Fruit fly (Drosophila melanogaster) whole organism, embryonic: ENCODE measurements around the gene CG15894.
A peak's percentile ranks its signal among the peaks of the same experiment; 100 is the strongest.

Experiments
- B-H2 ChIP-seq: fragments of 200-800 bp; sonication (Bioruptor generic); optimal IDR thresholded peaks from 2 replicates; lab custom pipeline; 2018; ENCODE audit warnings: missing biosample characterization, mild to moderate bottlenecking, missing genetic modification characterization
- BEAF-32 ChIP-seq: fragments of 200-800 bp; sonication (Bioruptor generic); optimal IDR thresholded peaks from 3 replicates; lab custom pipeline; 2017; ENCODE audit warnings: missing biosample characterization, missing genetic modification characterization, mild to moderate bottlenecking, moderate library complexity, missing genetic modification reagents
- CG10209 ChIP-seq: fragments of 200-800 bp; sonication (Bioruptor generic); optimal IDR thresholded peaks from 3 replicates; lab custom pipeline; 2017; ENCODE audit warnings: missing biosample characterization, mild to moderate bottlenecking, missing genetic modification characterization, missing genetic modification reagents
- CG11247 ChIP-seq: fragments of 200-800 bp; sonication (Bioruptor generic); IDR thresholded peaks from 2 replicates; pipeline ENCODE4 v1.3.6; 2022; ENCODE audit warnings: missing biosample characterization, missing genetic modification characterization
- CG14710 ChIP-seq: fragments of 200-800 bp; sonication (Bioruptor generic); optimal IDR thresholded peaks from 3 replicates; lab custom pipeline; 2019; ENCODE audit warnings: missing biosample characterization, mild to moderate bottlenecking, missing genetic modification characterization, moderate library complexity
- CG17186 ChIP-seq: fragments of 200-800 bp; sonication (Bioruptor generic); optimal IDR thresholded peaks from 3 replicates; lab custom pipeline; 2017; ENCODE audit warnings: missing biosample characterization, missing genetic modification reagents, missing genetic modification characterization
- CG17802 ChIP-seq: fragments of 200-800 bp; sonication (Bioruptor generic); optimal IDR thresholded peaks from 2 replicates; lab custom pipeline; 2018; ENCODE audit warnings: missing biosample characterization, mild to moderate bottlenecking, missing genetic modification characterization, moderate library complexity
- CG2712 ChIP-seq: fragments of 200-800 bp; optimal IDR thresholded peaks from 3 replicates; lab custom pipeline; 2019; ENCODE audit warnings: missing biosample characterization, mild to moderate bottlenecking, missing genetic modification characterization, moderate library complexity
- CG33213 ChIP-seq: fragments of 200-800 bp; sonication (Bioruptor generic); optimal IDR thresholded peaks from 3 replicates; lab custom pipeline; 2016; ENCODE audit warnings: missing biosample characterization, missing genetic modification characterization
- CG34224 ChIP-seq: fragments of 200-800 bp; sonication (Bioruptor generic); IDR thresholded peaks from 3 replicates; pipeline ENCODE4 v1.3.6; 2022; ENCODE audit warnings: missing biosample characterization, missing genetic modification characterization; ENCODE audit not compliant: partially characterized antibody
- CG34422 ChIP-seq: fragments of 200-800 bp; sonication (Bioruptor generic); IDR thresholded peaks from 3 replicates; pipeline ENCODE4 v1.3.6; 2022; ENCODE audit warnings: missing biosample characterization, missing genetic modification characterization
- CG3847 ChIP-seq: fragments of 200-800 bp; sonication (Bioruptor generic); IDR thresholded peaks from 2 replicates; pipeline ENCODE4 v1.3.6; 2022; ENCODE audit warnings: missing biosample characterization, missing genetic modification characterization
- CG42726 ChIP-seq: fragments of 200-800 bp; sonication (Bioruptor generic); IDR thresholded peaks from 2 replicates; pipeline ENCODE4 v1.3.6; 2022; ENCODE audit warnings: missing biosample characterization, missing genetic modification characterization; ENCODE audit not compliant: partially characterized antibody
- CG6765 ChIP-seq: fragments of 200-800 bp; sonication (Bioruptor generic); optimal IDR thresholded peaks from 3 replicates; lab custom pipeline; 2017; ENCODE audit warnings: missing biosample characterization, mild to moderate bottlenecking, missing genetic modification characterization
- CG6791 ChIP-seq: fragments of 200-800 bp; sonication (Bioruptor generic); IDR thresholded peaks from 3 replicates; pipeline ENCODE4 v1.3.6; 2022; ENCODE audit warnings: missing biosample characterization, missing genetic modification characterization; ENCODE audit not compliant: partially characterized antibody
- CG7271 ChIP-seq: fragments of 200-800 bp; sonication (Bioruptor generic); optimal IDR thresholded peaks from 2 replicates; lab custom pipeline; 2018; ENCODE audit warnings: missing biosample characterization, mild to moderate bottlenecking, missing genetic modification characterization, moderate library complexity
- CG8924 ChIP-seq: fragments of 200-800 bp; optimal IDR thresholded peaks from 3 replicates; lab custom pipeline; 2019; ENCODE audit warnings: missing biosample characterization, mild to moderate bottlenecking, missing genetic modification characterization, moderate library complexity
- CG9876 ChIP-seq: fragments of 200-800 bp; sonication (Bioruptor generic); optimal IDR thresholded peaks from 2 replicates; lab custom pipeline; 2016; ENCODE audit warnings: missing biosample characterization, missing genetic modification characterization
- CTCF ChIP-seq: fragments of 200-800 bp; sonication (Bioruptor generic); optimal IDR thresholded peaks from 2 replicates; lab custom pipeline; 2017; ENCODE audit warnings: missing biosample characterization, mild to moderate bottlenecking, missing genetic modification characterization, moderate library complexity
- CrebB ChIP-seq: fragments of 200-800 bp; sonication (Bioruptor generic); optimal IDR thresholded peaks from 3 replicates; lab custom pipeline; 2018; ENCODE audit warnings: missing biosample characterization, mild to moderate bottlenecking, missing genetic modification characterization
- Dp ChIP-seq: fragments of 200-800 bp; sonication (Bioruptor generic); optimal IDR thresholded peaks from 2 replicates; lab custom pipeline; 2018; ENCODE audit warnings: missing biosample characterization, mild to moderate bottlenecking, missing genetic modification characterization, moderate library complexity
- E2f2 ChIP-seq: fragments of 200-800 bp; sonication (Bioruptor generic); IDR thresholded peaks from 2 replicates; pipeline ENCODE4 v1.3.6; 2022; ENCODE audit warnings: missing biosample characterization, missing genetic modification characterization
- Eip74EF ChIP-seq, 2 experiments: fragments of 200-800 bp in 1 of 2; fragments of >200 bp in 1 of 2; sonication (Bioruptor generic) in 1 of 2; optimal IDR thresholded peaks; 2 replicates each; lab custom pipeline; 2017 to 2019; ENCODE audit warnings: missing biosample characterization in 2 of 2, missing genetic modification characterization in 2 of 2, mild to moderate bottlenecking in 1 of 2, moderate library complexity in 1 of 2
- Fer1 ChIP-seq: fragments of 200-800 bp; sonication (Bioruptor generic); optimal IDR thresholded peaks from 2 replicates; lab custom pipeline; 2017; ENCODE audit warnings: missing biosample characterization, mild to moderate bottlenecking, missing genetic modification characterization
- HmgZ ChIP-seq: fragments of 200-800 bp; sonication (Bioruptor generic); optimal IDR thresholded peaks from 2 replicates; lab custom pipeline; 2018; ENCODE audit warnings: missing biosample characterization, mild to moderate bottlenecking, missing genetic modification characterization
- Lhr ChIP-seq: fragments of 200-800 bp; sonication (Bioruptor generic); optimal IDR thresholded peaks from 3 replicates; lab custom pipeline; 2017; ENCODE audit warnings: mild to moderate bottlenecking, missing biosample characterization, missing genetic modification reagents, missing genetic modification characterization
- MBD-R2 ChIP-seq: fragments of 200-800 bp; sonication (Bioruptor generic); IDR thresholded peaks from 2 replicates; pipeline ENCODE4 v1.3.6; 2022; ENCODE audit warnings: missing biosample characterization, missing genetic modification characterization
- MESR4 ChIP-seq: fragments of 200-800 bp; sonication (Bioruptor generic); optimal IDR thresholded peaks from 2 replicates; lab custom pipeline; 2018; ENCODE audit warnings: missing biosample characterization, mild to moderate bottlenecking, missing genetic modification characterization, moderate library complexity
- Med ChIP-seq: fragments of 200-800 bp; sonication (Bioruptor generic); peaks from one replicate; lab custom pipeline; 2016; ENCODE audit warnings: missing biosample characterization, missing genetic modification characterization, mild to moderate bottlenecking, inconsistent platforms, moderate library complexity
- Myb ChIP-seq: fragments of 200-800 bp; sonication (Bioruptor generic); optimal IDR thresholded peaks from 2 replicates; lab custom pipeline; 2016; ENCODE audit warnings: missing biosample characterization, missing genetic modification characterization
- Pdp1 ChIP-seq, 2 experiments: fragments of 200-800 bp; sonication (Bioruptor generic); optimal IDR thresholded peaks; 3 replicates each; lab custom pipeline; 2016; ENCODE audit warnings: missing biosample characterization in 2 of 2, missing genetic modification characterization in 2 of 2, mild to moderate bottlenecking in 1 of 2, moderate library complexity in 1 of 2
- Ptx1 ChIP-seq: fragments of 200-800 bp; sonication (Bioruptor generic); IDR thresholded peaks from 2 replicates; pipeline ENCODE4 v1.3.6; 2022; ENCODE audit warnings: missing biosample characterization, missing genetic modification characterization
- Xrp1 ChIP-seq: fragments of 200-800 bp; sonication (Bioruptor generic); IDR thresholded peaks from 2 replicates; pipeline ENCODE4 v1.3.6; 2022; ENCODE audit warnings: missing biosample characterization, missing genetic modification characterization
- bbx ChIP-seq: fragments of 200-800 bp; sonication (Bioruptor generic); IDR thresholded peaks from 2 replicates; pipeline ENCODE4 v1.3.6; 2022; ENCODE audit warnings: missing biosample characterization, missing genetic modification characterization; ENCODE audit not compliant: partially characterized antibody
- dan ChIP-seq: fragments of 200-800 bp; sonication (Bioruptor generic); IDR thresholded peaks from 2 replicates; pipeline ENCODE4 v1.3.6; 2022; ENCODE audit warnings: missing biosample characterization, missing genetic modification characterization
- gfzf ChIP-seq: fragments of 200-800 bp; sonication (Bioruptor generic); optimal IDR thresholded peaks from 2 replicates; lab custom pipeline; 2016; ENCODE audit warnings: missing biosample characterization, mild to moderate bottlenecking, missing genetic modification characterization, moderate library complexity
- grn ChIP-seq: fragments of 200-800 bp; sonication (Bioruptor generic); optimal IDR thresholded peaks from 3 replicates; lab custom pipeline; 2017; ENCODE audit warnings: missing biosample characterization, missing genetic modification characterization
- gsb-n ChIP-seq: fragments of 200-800 bp; sonication (Bioruptor generic); optimal IDR thresholded peaks from 3 replicates; lab custom pipeline; 2018; ENCODE audit warnings: missing biosample characterization, mild to moderate bottlenecking, missing genetic modification characterization
- insv ChIP-seq, 2 experiments: fragments of 200-800 bp; sonication (Bioruptor generic); optimal IDR thresholded peaks; 3 replicates each; lab custom pipeline; 2016 to 2018; ENCODE audit warnings: missing biosample characterization in 2 of 2, missing genetic modification characterization in 2 of 2
- ken ChIP-seq: fragments of 200-800 bp; sonication (Bioruptor generic); IDR thresholded peaks from 3 replicates; pipeline ENCODE4 v1.3.6; 2022; ENCODE audit warnings: missing biosample characterization, missing genetic modification characterization
- knrl ChIP-seq: fragments of 200-800 bp; sonication (Bioruptor generic); IDR thresholded peaks from 3 replicates; pipeline ENCODE4 v1.3.6; 2022; ENCODE audit warnings: missing biosample characterization, missing genetic modification characterization; ENCODE audit not compliant: partially characterized antibody
- nmo ChIP-seq: fragments of 200-800 bp; sonication (Bioruptor generic); optimal IDR thresholded peaks from 2 replicates; lab custom pipeline; 2018; ENCODE audit warnings: missing biosample characterization, mild to moderate bottlenecking, missing genetic modification characterization, moderate library complexity
- pzg ChIP-seq: fragments of 200-800 bp; sonication (Bioruptor generic); optimal IDR thresholded peaks from 3 replicates; lab custom pipeline; 2018; ENCODE audit warnings: missing biosample characterization, mild to moderate bottlenecking, missing genetic modification characterization, moderate library complexity
- stwl ChIP-seq: fragments of 200-800 bp; sonication (Bioruptor generic); optimal IDR thresholded peaks from 3 replicates; lab custom pipeline; 2018; ENCODE audit warnings: missing biosample characterization, mild to moderate bottlenecking, missing genetic modification characterization, moderate library complexity
- sug ChIP-seq: fragments of 200-800 bp; optimal IDR thresholded peaks from 2 replicates; lab custom pipeline; 2019; ENCODE audit warnings: missing biosample characterization, mild to moderate bottlenecking, missing genetic modification characterization, moderate library complexity
- trem ChIP-seq: fragments of 200-800 bp; optimal IDR thresholded peaks from 3 replicates; lab custom pipeline; 2019; ENCODE audit warnings: missing biosample characterization, mild to moderate bottlenecking, missing genetic modification characterization, moderate library complexity
- unc-4 ChIP-seq: fragments of 200-800 bp; sonication (Bioruptor generic); IDR thresholded peaks from 2 replicates; pipeline ENCODE4 v1.3.6; 2022; ENCODE audit warnings: missing biosample characterization, missing genetic modification characterization; ENCODE audit not compliant: partially characterized antibody

CG15894 gene

DNA sequence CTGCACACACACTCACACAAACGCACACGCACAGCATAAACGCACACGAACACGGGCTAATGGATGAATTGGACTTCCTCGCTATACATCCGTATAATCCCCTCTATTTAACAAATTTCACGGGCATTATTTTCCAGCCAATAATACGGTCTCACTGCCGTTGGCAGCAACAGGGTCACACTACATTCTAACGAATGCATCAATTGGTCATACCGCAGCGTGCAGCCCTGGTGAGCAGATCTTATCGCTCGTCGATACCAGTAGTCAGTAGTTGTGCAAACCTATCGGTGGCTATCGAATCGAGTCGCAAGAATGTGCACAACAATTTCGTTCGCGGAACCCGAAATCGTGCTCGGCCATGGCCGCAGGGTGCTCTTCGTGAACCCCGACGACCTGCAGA is 21.2 kb upstream of the CG15894 start, which contains the start of the genes Top3beta and wuho (continued):
- TF ChIP-seq sug, result peak; percentile 66
- TF ChIP-seq Xrp1 (GFP tag; lab: Robert Waterston, UW), result no peak
- TF ChIP-seq bbx, result peak; percentile 79
- peak; percentile 93 for TF ChIP-seq gsb-n
- TF ChIP-seq Eip74EF (GFP tag; optimal IDR thresholded peaks at IDR 0.05; lab: Kevin White, UChicago), result no peak
- TF ChIP-seq CG7271 (tag; lab: Kevin White, UChicago), result peak; percentile 26
- TF ChIP-seq B-H2 (GFP tag; lab: Kevin White, UChicago), result peak; percentile 62

DNA sequence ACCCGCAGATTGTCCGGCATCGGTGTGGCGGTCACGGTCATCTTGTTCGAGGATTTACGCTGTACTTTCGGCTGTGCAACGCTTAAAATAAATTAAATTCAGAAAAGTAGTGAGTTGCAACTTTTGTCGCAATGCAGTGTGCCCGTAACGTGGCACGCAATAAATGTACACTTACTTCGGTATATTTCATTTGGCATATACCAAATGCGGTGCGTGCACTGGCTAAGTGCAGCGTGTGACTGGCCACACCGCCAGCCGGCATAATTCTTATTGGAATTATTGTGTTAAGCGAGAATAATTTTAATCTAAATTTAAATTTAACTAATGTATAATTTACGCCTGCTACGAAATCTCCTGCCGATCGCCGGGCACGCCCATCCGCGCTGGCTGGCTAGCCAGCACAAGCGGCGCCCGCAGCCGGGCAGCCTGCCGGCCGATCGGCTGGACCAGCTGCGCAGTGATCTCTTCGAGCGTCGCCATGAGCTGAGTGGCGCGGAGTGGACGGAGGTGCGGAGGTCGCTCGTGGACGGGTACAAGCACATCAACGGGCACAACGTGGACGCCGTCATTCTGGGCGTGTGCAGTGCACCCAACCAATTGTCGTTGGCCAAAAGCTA is 17.8 kb upstream of the CG15894 start, which contains the start of the genes Rpt4 and mldr:
Rpt4 (minus strand) TSS at position 163 of the 617 bp plus-strand sequence.
mldr (plus strand) TSS at position 221 of the 617 bp plus-strand sequence.
- TF ChIP-seq CG8924, result peak; percentile 10
- no peak for TF ChIP-seq dan (GFP tag; lab: Robert Waterston, UW)
- peak; percentile 42 for TF ChIP-seq BEAF-32 (GFP tag; lab: Kevin White, UChicago)
- peak; percentile 77 for TF ChIP-seq MESR4
- TF ChIP-seq gfzf, result peak; percentile 94
- peak; percentile 61 for TF ChIP-seq HmgZ (tag; lab: Kevin White, UChicago)
- peak; percentile 44; the same call in 1 of the 3 replicates for TF ChIP-seq CG34224 (GFP tag; lab: Robert Waterston, UW)
- no peak for TF ChIP-seq CG6765 (GFP tag; lab: Kevin White, UChicago)
- peak; percentile 8 for TF ChIP-seq CTCF (GFP tag; lab: Kevin White, UChicago)
- peak; percentile 80 for TF ChIP-seq Med
- peak; percentile 43; the same call in 1 of the 3 replicates for TF ChIP-seq CG6791 (GFP tag; lab: Robert Waterston, UW)
- TF ChIP-seq CrebB, result no peak
- peak; percentile 37 for TF ChIP-seq trem (tag; lab: Kevin White, UChicago)
- peak; percentile 98 for TF ChIP-seq MBD-R2 (GFP tag; lab: Robert Waterston, UW)
- peak; percentile 94 for TF ChIP-seq pzg (GFP tag; lab: Kevin White, UChicago)
- TF ChIP-seq unc-4 (GFP tag; lab: Robert Waterston, UW), result peak; percentile 41
- peak; percentile 32 for TF ChIP-seq Myb (GFP tag; lab: Kevin White, UChicago)
- no peak for TF ChIP-seq ken (GFP tag; lab: Robert Waterston, UW)
- peak; percentile 40 for TF ChIP-seq nmo (GFP tag; lab: Kevin White, UChicago)
- peak; percentile 75 for TF ChIP-seq CG14710 (tag; lab: Kevin White, UChicago)
- peak; percentile 12 for TF ChIP-seq Fer1 (GFP tag; lab: Kevin White, UChicago)
- no peak for TF ChIP-seq CG17802
- 0 out of 2 replicates have a peak, but pooled peaks have one; percentile 28 for TF ChIP-seq CG42726 (GFP tag; lab: Robert Waterston, UW)
- TF ChIP-seq CG3847 (GFP tag; lab: Robert Waterston, UW), result peak; percentile 59
- peak; percentile 94 to 99 for TF ChIP-seq insv (GFP tag; optimal IDR thresholded peaks at IDR 0.05; lab: Kevin White, UChicago)
- no peak for TF ChIP-seq grn (GFP tag; lab: Kevin White, UChicago)
- peak; percentile 45; the same call in 1 of the 3 replicates for TF ChIP-seq knrl (GFP tag; lab: Robert Waterston, UW)
- peak; percentile 70; the same call in 1 of the 3 replicates for TF ChIP-seq CG34422
- peak in 1 of 2 experiments; percentile 52 for TF ChIP-seq Pdp1 (GFP tag; optimal IDR thresholded peaks at IDR 0.05; lab: Kevin White, UChicago)
- peak; percentile 56 for TF ChIP-seq CG17186 (GFP tag; lab: Kevin White, UChicago)
- peak; percentile 38 for TF ChIP-seq stwl (tag; lab: Kevin White, UChicago)
- TF ChIP-seq Eip74EF (GFP tag; optimal IDR thresholded peaks at IDR 0.05; lab: Kevin White, UChicago), result no peak
- peak; percentile 18 for TF ChIP-seq CG2712 (tag; lab: Kevin White, UChicago)
- peak; percentile 48; the same call in 1 of the 2 replicates for TF ChIP-seq E2f2 (GFP tag; lab: Robert Waterston, UW)
- TF ChIP-seq Ptx1 (GFP tag; lab: Robert Waterston, UW), result no peak
- TF ChIP-seq Lhr, result peak; percentile 68
- no peak for TF ChIP-seq CG10209 (GFP tag; lab: Kevin White, UChicago)
- peak; percentile 38 for TF ChIP-seq CG33213
- no peak for TF ChIP-seq CG11247
- no peak for TF ChIP-seq CG9876 (GFP tag; lab: Kevin White, UChicago)
- peak; percentile 46 for TF ChIP-seq Dp
